Worm (Caenorhabditis elegans) whole organism, late embryonic: ENCODE data around the gene somi-1.

Source experiments
- C38D4.7 ChIP-seq: fragments of 200-800 bp; sonication (Bioruptor generic); optimal IDR thresholded peaks from 2 replicates; lab custom pipeline; 2018; ENCODE audit warnings: mild to moderate bottlenecking, missing genetic modification characterization, moderate library complexity, missing compliant biosample characterization
- K02D7.2 ChIP-seq: sonication (generic microtip); optimal IDR thresholded peaks from 2 replicates; lab custom pipeline; 2017; ENCODE audit warnings: mild to moderate bottlenecking, missing genetic modification characterization, missing compliant biosample characterization
- T23F11.4 ChIP-seq: fragments of 200-800 bp; sonication (Bioruptor generic); optimal IDR thresholded peaks from 2 replicates; lab custom pipeline; 2018; ENCODE audit warnings: mild to moderate bottlenecking, missing genetic modification characterization, missing compliant biosample characterization
- Y22D7AL.16 ChIP-seq: sonication (generic microtip); optimal IDR thresholded peaks from 2 replicates; lab custom pipeline; 2016; ENCODE audit warnings: missing genetic modification characterization, missing compliant biosample characterization
- ahr-1 ChIP-seq: sonication (generic microtip); optimal IDR thresholded peaks from 2 replicates; lab custom pipeline; 2016; ENCODE audit warnings: missing genetic modification characterization, missing compliant biosample characterization
- ama-1 ChIP-seq: fragments of 150-350 bp; optimal IDR thresholded peaks from 2 replicates; lab custom pipeline; 2014
- ceh-18 ChIP-seq: sonication (generic microtip); optimal IDR thresholded peaks from 2 replicates; lab custom pipeline; 2016; ENCODE audit warnings: missing genetic modification characterization, missing compliant biosample characterization
- ceh-19 ChIP-seq: fragments of 200-800 bp; sonication (Bioruptor generic); optimal IDR thresholded peaks from 2 replicates; lab custom pipeline; 2018; ENCODE audit warnings: mild to moderate bottlenecking, missing genetic modification characterization, missing compliant biosample characterization
- ceh-2 ChIP-seq: sonication (generic microtip); optimal IDR thresholded peaks from 2 replicates; lab custom pipeline; 2016; ENCODE audit warnings: missing genotype, missing genetic modification characterization, missing compliant biosample characterization
- ceh-22 ChIP-seq: sonication (generic microtip); optimal IDR thresholded peaks from 2 replicates; lab custom pipeline; 2017; ENCODE audit warnings: missing biosample characterization, missing genetic modification characterization
- ceh-31 ChIP-seq: sonication (generic microtip); optimal IDR thresholded peaks from 2 replicates; lab custom pipeline; 2016; ENCODE audit warnings: missing genetic modification characterization, missing compliant biosample characterization
- ceh-34 ChIP-seq: sonication (generic microtip); optimal IDR thresholded peaks from 2 replicates; lab custom pipeline; 2016; ENCODE audit warnings: mild to moderate bottlenecking, missing genetic modification characterization, missing compliant biosample characterization
- ceh-45 ChIP-seq: fragments of 200-800 bp; sonication (Bioruptor generic); IDR thresholded peaks from 2 replicates; pipeline ENCODE4 v1.3.6; 2022; ENCODE audit warnings: missing genetic modification reagents, missing genetic modification characterization, missing compliant biosample characterization
- ceh-48 ChIP-seq: sonication (generic microtip); optimal IDR thresholded peaks from 2 replicates; lab custom pipeline; 2016; ENCODE audit warnings: missing genetic modification characterization, inconsistent platforms, missing compliant biosample characterization
- ceh-9 ChIP-seq: sonication (generic microtip); optimal IDR thresholded peaks from 2 replicates; lab custom pipeline; 2016; ENCODE audit warnings: mild to moderate bottlenecking, missing genetic modification characterization, inconsistent platforms, missing compliant biosample characterization
- che-1 ChIP-seq: sonication (generic microtip); optimal IDR thresholded peaks from 2 replicates; lab custom pipeline; 2016; ENCODE audit warnings: mild to moderate bottlenecking, missing genetic modification characterization, missing compliant biosample characterization
- dve-1 ChIP-seq: sonication (generic microtip); optimal IDR thresholded peaks from 2 replicates; lab custom pipeline; 2017; ENCODE audit warnings: antibody characterized with exemption, mild to moderate bottlenecking, missing genetic modification characterization, missing compliant biosample characterization
- elt-2 ChIP-seq: sonication (generic microtip); optimal IDR thresholded peaks from 2 replicates; lab custom pipeline; 2016; ENCODE audit warnings: missing genetic modification reagents, missing genetic modification characterization, missing compliant biosample characterization
- elt-4 ChIP-seq: sonication (generic microtip); optimal IDR thresholded peaks from 2 replicates; lab custom pipeline; 2016; ENCODE audit warnings: missing genetic modification characterization, missing compliant biosample characterization
- fax-1 ChIP-seq: sonication (generic microtip); optimal IDR thresholded peaks from 2 replicates; lab custom pipeline; 2016; ENCODE audit warnings: missing genotype, missing genetic modification characterization, missing compliant biosample characterization
- fkh-6 ChIP-seq: sonication (generic microtip); optimal IDR thresholded peaks from 2 replicates; lab custom pipeline; 2016; ENCODE audit warnings: missing genetic modification characterization, missing compliant biosample characterization
- gmeb-2 ChIP-seq: sonication (generic microtip); optimal IDR thresholded peaks from 2 replicates; lab custom pipeline; 2016; ENCODE audit warnings: missing genetic modification characterization, inconsistent platforms, missing compliant biosample characterization
- hlh-13 ChIP-seq: fragments of 200-800 bp; sonication (Bioruptor generic); optimal IDR thresholded peaks from 2 replicates; lab custom pipeline; 2018; ENCODE audit warnings: mild to moderate bottlenecking, missing genetic modification characterization, missing compliant biosample characterization
- hlh-15 ChIP-seq: sonication (generic microtip); optimal IDR thresholded peaks from 2 replicates; lab custom pipeline; 2016; ENCODE audit warnings: missing genetic modification characterization, missing compliant biosample characterization
- hlh-30 ChIP-seq: sonication (generic microtip); optimal IDR thresholded peaks from 2 replicates; lab custom pipeline; 2017; ENCODE audit warnings: antibody characterized with exemption, missing genetic modification characterization, missing compliant biosample characterization; ENCODE audit not compliant: insufficient read depth
- lim-6 ChIP-seq: sonication (generic microtip); optimal IDR thresholded peaks from 2 replicates; lab custom pipeline; 2016; ENCODE audit warnings: missing genetic modification characterization, missing compliant biosample characterization
- lin-11 ChIP-seq: fragments of 200-800 bp; sonication (Bioruptor generic); optimal IDR thresholded peaks from 2 replicates; lab custom pipeline; 2018; ENCODE audit warnings: mild to moderate bottlenecking, missing genetic modification characterization, missing compliant biosample characterization
- mec-3 ChIP-seq: sonication (generic microtip); optimal IDR thresholded peaks from 2 replicates; lab custom pipeline; 2016; ENCODE audit warnings: borderline replicate concordance, missing genetic modification characterization, missing compliant biosample characterization
- nfya-1 ChIP-seq: sonication (generic microtip); optimal IDR thresholded peaks from 2 replicates; lab custom pipeline; 2017; ENCODE audit warnings: missing genetic modification characterization, mild to moderate bottlenecking, missing compliant biosample characterization, antibody characterized with exemption, moderate library complexity
- nhr-11 ChIP-seq: fragments of 150-350 bp; optimal IDR thresholded peaks from 2 replicates; lab custom pipeline; 2014; ENCODE audit warnings: missing biosample characterization, missing genetic modification characterization
- nhr-232 ChIP-seq: sonication (generic microtip); optimal IDR thresholded peaks from 2 replicates; lab custom pipeline; 2016; ENCODE audit warnings: missing genetic modification characterization, missing compliant biosample characterization
- npax-4 ChIP-seq: sonication (generic microtip); optimal IDR thresholded peaks from 2 replicates; lab custom pipeline; 2016; ENCODE audit warnings: missing genetic modification characterization, missing compliant biosample characterization
- odd-2 ChIP-seq: sonication (generic microtip); optimal IDR thresholded peaks from 2 replicates; lab custom pipeline; 2017; ENCODE audit warnings: antibody characterized with exemption, mild to moderate bottlenecking, missing genetic modification characterization, missing compliant biosample characterization
- pag-3 ChIP-seq: sonication (generic microtip); optimal IDR thresholded peaks from 2 replicates; lab custom pipeline; 2016; ENCODE audit warnings: missing compliant biosample characterization, missing genetic modification characterization, borderline replicate concordance
- pax-1 ChIP-seq: fragments of 150-350 bp; optimal IDR thresholded peaks from 2 replicates; lab custom pipeline; 2014; ENCODE audit warnings: missing biosample characterization, missing genetic modification characterization
- pha-4 ChIP-seq: fragments of 150-350 bp; optimal IDR thresholded peaks from 2 replicates; lab custom pipeline; 2018; ENCODE audit warnings: missing biosample characterization, missing genetic modification reagents, missing genetic modification characterization
- pqm-1 ChIP-seq: sonication (generic microtip); optimal IDR thresholded peaks from 2 replicates; lab custom pipeline; 2016; ENCODE audit warnings: missing genetic modification characterization, missing compliant biosample characterization
- sdc-2 ChIP-seq: sonication (generic microtip); optimal IDR thresholded peaks from 2 replicates; lab custom pipeline; 2016; ENCODE audit warnings: missing genotype, missing genetic modification characterization, missing compliant biosample characterization
- sox-4 ChIP-seq: sonication (generic microtip); optimal IDR thresholded peaks from 2 replicates; lab custom pipeline; 2017; ENCODE audit warnings: mild to moderate bottlenecking, missing genetic modification characterization, inconsistent platforms, missing compliant biosample characterization
- syd-9 ChIP-seq: sonication (generic microtip); optimal IDR thresholded peaks from 2 replicates; lab custom pipeline; 2016; ENCODE audit warnings: mild to moderate bottlenecking, missing genetic modification characterization, moderate library complexity, missing compliant biosample characterization
- ttx-3 ChIP-seq: sonication (generic microtip); optimal IDR thresholded peaks from 2 replicates; lab custom pipeline; 2016; ENCODE audit warnings: missing genetic modification reagents, missing genetic modification characterization, missing compliant biosample characterization
- unc-3 ChIP-seq, 2 experiments: fragments of 200-800 bp in 1 of 2; sonication (Bioruptor generic) in 1 of 2; sonication (generic microtip) in 1 of 2; conservative IDR thresholded peaks in 1 of 2; optimal IDR thresholded peaks in 1 of 2; 2 replicates each; pipeline versions ENCODE4 v1.3.6 to Lab custom; 2016 to 2022; ENCODE audit warnings: missing compliant biosample characterization in 2 of 2, missing genetic modification characterization in 2 of 2, missing genetic modification reagents in 1 of 2
- unc-42 ChIP-seq: sonication (generic microtip); optimal IDR thresholded peaks from 2 replicates; lab custom pipeline; 2016; ENCODE audit warnings: missing genotype, missing genetic modification characterization, missing compliant biosample characterization
- unc-55 ChIP-seq: sonication (generic microtip); optimal IDR thresholded peaks from 2 replicates; lab custom pipeline; 2017; ENCODE audit warnings: missing biosample characterization, missing genetic modification reagents, missing genetic modification characterization
- unc-86 ChIP-seq: sonication (generic microtip); optimal IDR thresholded peaks from 2 replicates; lab custom pipeline; 2016; ENCODE audit warnings: missing genetic modification characterization, missing compliant biosample characterization

The somi-1 gene

ce11 chrV:13406511-13406910 lies 15.3 kb upstream of the somi-1 start, which contains the start of gene F53F1.2:
Gene F53F1.2 (plus strand): TSS chrV:13406816.
- TF ChIP-seq Y22D7AL.16 (no peak), unc-86 (tag; lab: Kevin White, UChicago) (no peak), K02D7.2 (tag; lab: Kevin White, UChicago) (no peak), npax-4 (no peak), hlh-15 (tag; lab: Kevin White, UChicago) (no peak), ceh-48 (tag; lab: Kevin White, UChicago) (no peak), C38D4.7 (no peak), syd-9 (no peak)

ce11 chrV:13406032-13406431 lies 14.8 kb upstream of the somi-1 start, which contains the start of gene cutl-1:
Gene cutl-1 (minus strand): TSS chrV:13406114.
- TF ChIP-seq pqm-1 (tag; lab: Kevin White, UChicago) (no peak), K02D7.2 (tag; lab: Kevin White, UChicago) (no peak), hlh-13 (no peak), ama-1 (lab: Kevin White, UChicago) (no peak), fax-1 (tag; lab: Kevin White, UChicago) (no peak), dve-1 (no peak), ceh-45 (GFP tag; lab: Robert Waterston, UW) (no peak), hlh-30 (tag; lab: Kevin White, UChicago) (no peak), odd-2 (tag; lab: Kevin White, UChicago) (no peak), T23F11.4 (GFP tag; lab: Kevin White, UChicago) (no peak), sox-4 (no peak), nhr-232 (no peak), ceh-34 (tag; lab: Kevin White, UChicago) (no peak), lim-6 (tag; lab: Kevin White, UChicago) (no peak)

ce11 chrV:13402524-13402923 lies 11.3 kb upstream of the somi-1 start:
- TF ChIP-seq ceh-22 (tag; lab: Kevin White, UChicago) (no peak), ttx-3 (tag; lab: Kevin White, UChicago) (no peak), ceh-31 (no peak), ceh-18 (tag; lab: Kevin White, UChicago) (peak; percentile 34), unc-55 (GFP tag; lab: Kevin White, UChicago) (peak; percentile 83), sox-4 (no peak), ceh-48 (tag; lab: Kevin White, UChicago) (no peak), gmeb-2 (no peak), ahr-1 (no peak), che-1 (tag; lab: Kevin White, UChicago) (no peak), ceh-2 (tag; lab: Kevin White, UChicago) (no peak), hlh-30 (tag; lab: Kevin White, UChicago) (peak; percentile 40), sdc-2 (no peak), ama-1 (lab: Kevin White, UChicago) (no peak)

ce11 chrV:13401669-13402068 lies 10.5 kb upstream of the somi-1 start:
- TF ChIP-seq nfya-1 (no peak), ceh-31 (peak; percentile 12), unc-42 (tag; lab: Kevin White, UChicago) (peak; percentile 62)

ce11 chrV:13396426-13396825 lies 5.2 kb upstream of the somi-1 start:
- TF ChIP-seq mec-3 (tag; lab: Kevin White, UChicago) (no peak), ahr-1 (peak; percentile 17), lim-6 (tag; lab: Kevin White, UChicago) (no peak), elt-2 (peak; percentile 7), lin-11 (tag; lab: Kevin White, UChicago) (no peak), sdc-2 (peak; percentile 5), che-1 (tag; lab: Kevin White, UChicago) (peak; percentile 46), ceh-2 (tag; lab: Kevin White, UChicago) (peak; percentile 19), nhr-11 (tag; lab: Kevin White, UChicago) (no peak), odd-2 (tag; lab: Kevin White, UChicago) (no peak), pha-4 (tag; lab: Kevin White, UChicago) (no peak), pax-1 (no peak), syd-9 (peak; percentile 40), T23F11.4 (GFP tag; lab: Kevin White, UChicago) (peak; percentile 51), unc-3 (GFP tag; conservative IDR thresholded peaks at IDR 0.05; lab: Robert Waterston, UW) (no peak), unc-3 (tag; optimal IDR thresholded peaks at IDR 0.05; lab: Kevin White, UChicago) (no peak), ceh-9 (tag; lab: Kevin White, UChicago) (no peak), pag-3 (no peak), ceh-22 (tag; lab: Kevin White, UChicago) (no peak), fkh-6 (tag; lab: Kevin White, UChicago) (no peak), ceh-19 (GFP tag; lab: Kevin White, UChicago) (peak; percentile 60), elt-4 (tag; lab: Kevin White, UChicago) (no peak), hlh-13 (no peak)
